Fruit fly (Drosophila melanogaster) whole organism, wandering third instar larva: ENCODE data around the gene Indy.

Source experiments
- Abd-B ChIP-seq: fragments of >200 bp; optimal IDR thresholded peaks from 2 replicates; lab custom pipeline; 2017; ENCODE audit warnings: missing biosample characterization, missing genetic modification characterization
- CG32264 ChIP-seq: fragments of 200-800 bp; sonication (Bioruptor generic); optimal IDR thresholded peaks from 2 replicates; lab custom pipeline; 2016; ENCODE audit warnings: missing biosample characterization, missing genetic modification characterization
- CG9705 ChIP-seq: fragments of 200-800 bp; sonication (Bioruptor generic); optimal IDR thresholded peaks from 2 replicates; lab custom pipeline; 2018; ENCODE audit warnings: missing biosample characterization, mild to moderate bottlenecking, missing genetic modification characterization
- CrebA ChIP-seq: fragments of 200-800 bp; sonication (Bioruptor generic); optimal IDR thresholded peaks from 2 replicates; lab custom pipeline; 2016; ENCODE audit warnings: missing biosample characterization, mild to moderate bottlenecking, missing genetic modification characterization, borderline replicate concordance
- Dif ChIP-seq: fragments of 200-275, 200-300 bp; sonication (Bioruptor generic); optimal IDR thresholded peaks from 2 replicates; lab custom pipeline; 2018; ENCODE audit warnings: missing biosample characterization, missing genetic modification characterization; ENCODE audit not compliant: partially characterized antibody
- GATAd ChIP-seq: sonication (Bioruptor generic); optimal IDR thresholded peaks from 2 replicates; lab custom pipeline; 2016; ENCODE audit warnings: missing biosample characterization, missing genetic modification characterization
- Hnf4 ChIP-seq: fragments of 200-800 bp; sonication (Bioruptor generic); optimal IDR thresholded peaks from 2 replicates; lab custom pipeline; 2016; ENCODE audit warnings: missing biosample characterization, mild to moderate bottlenecking, missing genetic modification characterization
- Hr78 ChIP-seq: fragments of >200 bp; optimal IDR thresholded peaks from 2 replicates; lab custom pipeline; 2017; ENCODE audit warnings: missing biosample characterization, missing genetic modification characterization
- Hr83 ChIP-seq: fragments of 200-300 bp; sonication (Bioruptor generic); optimal IDR thresholded peaks from 2 replicates; lab custom pipeline; 2016; ENCODE audit warnings: missing biosample characterization, mild to moderate bottlenecking, missing genetic modification characterization, moderate library complexity; ENCODE audit not compliant: poor library complexity, severe bottlenecking
- Mio ChIP-seq: sonication (Bioruptor generic); optimal IDR thresholded peaks from 2 replicates; lab custom pipeline; 2016; ENCODE audit warnings: missing biosample characterization, missing genetic modification characterization
- Myc ChIP-seq: fragments of >200 bp; optimal IDR thresholded peaks from 2 replicates; lab custom pipeline; 2017
- OdsH ChIP-seq: fragments of 200-800 bp; sonication (Bioruptor generic); optimal IDR thresholded peaks from 2 replicates; lab custom pipeline; 2016; ENCODE audit warnings: missing biosample characterization, mild to moderate bottlenecking, missing genetic modification characterization
- Rel ChIP-seq, 2 experiments: fragments of 200-800 bp; sonication (Bioruptor generic) in 1 of 2; optimal IDR thresholded peaks; 2 replicates in 1 of 2; 3 replicates in 1 of 2; lab custom pipeline; 2016 to 2019; ENCODE audit warnings: mild to moderate bottlenecking in 2 of 2, missing biosample characterization in 2 of 2, missing genetic modification characterization in 2 of 2, moderate library complexity in 1 of 2
- Sp1 ChIP-seq: fragments of 200-800 bp; sonication (Bioruptor generic); optimal IDR thresholded peaks from 3 replicates; lab custom pipeline; 2019; ENCODE audit warnings: missing biosample characterization, mild to moderate bottlenecking, missing genetic modification characterization, moderate library complexity
- Vsx2 ChIP-seq: fragments of 200-300, 225-300 bp; sonication (Bioruptor generic); optimal IDR thresholded peaks from 2 replicates; lab custom pipeline; 2018; ENCODE audit warnings: missing biosample characterization, missing genetic modification characterization; ENCODE audit not compliant: partially characterized antibody
- dl ChIP-seq, 2 experiments: fragments of 175-275, 200-275 bp in 1 of 2; fragments of 200-275 bp in 1 of 2; sonication (Bioruptor generic); optimal IDR thresholded peaks; lab custom pipeline; 2018; ENCODE audit warnings: mild to moderate bottlenecking in 2 of 2, missing biosample characterization in 2 of 2, missing genetic modification characterization in 2 of 2, moderate library complexity in 2 of 2; ENCODE audit not compliant: partially characterized antibody in 2 of 2, insufficient read depth in 1 of 2
- dmrt93B ChIP-seq: fragments of 200-800 bp; sonication (Bioruptor generic); optimal IDR thresholded peaks from 2 replicates; lab custom pipeline; 2018; ENCODE audit warnings: missing biosample characterization, mild to moderate bottlenecking, missing genetic modification characterization
- ey ChIP-seq: fragments of 200-800 bp; sonication (Bioruptor generic); optimal IDR thresholded peaks from 2 replicates; lab custom pipeline; 2016; ENCODE audit warnings: missing biosample characterization, missing genetic modification characterization
- foxo ChIP-seq, 2 experiments: fragments of 200-800 bp; sonication (Bioruptor generic); optimal IDR thresholded peaks; 2 replicates in 1 of 2; 3 replicates in 1 of 2; lab custom pipeline; 2016 to 2017; ENCODE audit warnings: missing biosample characterization in 2 of 2, missing genetic modification characterization in 2 of 2
- fru ChIP-seq: fragments of 200-800 bp; sonication (Bioruptor generic); optimal IDR thresholded peaks from 3 replicates; lab custom pipeline; 2016; ENCODE audit warnings: missing biosample characterization, mild to moderate bottlenecking, missing genetic modification characterization
- jim ChIP-seq: fragments of 175-275, 200-325 bp; sonication (Bioruptor generic); optimal IDR thresholded peaks from 2 replicates; lab custom pipeline; 2016; ENCODE audit warnings: missing biosample characterization, mild to moderate bottlenecking, missing genetic modification characterization
- lola ChIP-seq: fragments of >200 bp; optimal IDR thresholded peaks from 2 replicates; lab custom pipeline; 2017; ENCODE audit warnings: missing biosample characterization, missing genetic modification characterization
- pan ChIP-seq: fragments of >200 bp; optimal IDR thresholded peaks from 2 replicates; lab custom pipeline; 2017
- psq ChIP-seq: fragments of 200-800 bp; sonication (Bioruptor generic); optimal IDR thresholded peaks from 3 replicates; lab custom pipeline; 2017; ENCODE audit warnings: missing biosample characterization, mild to moderate bottlenecking, missing genetic modification characterization, moderate library complexity
- rgr ChIP-seq: fragments of 200-800 bp; sonication (Bioruptor generic); optimal IDR thresholded peaks from 3 replicates; lab custom pipeline; 2016; ENCODE audit warnings: missing biosample characterization, mild to moderate bottlenecking, missing genetic modification characterization
- sage ChIP-seq: fragments of 200-800 bp; sonication (Bioruptor generic); optimal IDR thresholded peaks from 2 replicates; lab custom pipeline; 2016; ENCODE audit warnings: missing biosample characterization, mild to moderate bottlenecking, missing genetic modification characterization
- sv ChIP-seq: fragments of 200-800 bp; sonication (Bioruptor generic); optimal IDR thresholded peaks from 3 replicates; lab custom pipeline; 2016; ENCODE audit warnings: missing biosample characterization, missing genetic modification characterization
- tai ChIP-seq: sonication (Bioruptor generic); optimal IDR thresholded peaks from 2 replicates; lab custom pipeline; 2016; ENCODE audit warnings: missing biosample characterization, missing genetic modification characterization
- usp ChIP-seq: fragments of >200 bp; optimal IDR thresholded peaks from 2 replicates; lab custom pipeline; 2017; ENCODE audit warnings: missing biosample characterization, missing genetic modification characterization
- woc ChIP-seq: sonication (Bioruptor generic); optimal IDR thresholded peaks from 2 replicates; lab custom pipeline; 2016; ENCODE audit warnings: missing biosample characterization, mild to moderate bottlenecking, missing genetic modification characterization

Gene Indy

DNA sequence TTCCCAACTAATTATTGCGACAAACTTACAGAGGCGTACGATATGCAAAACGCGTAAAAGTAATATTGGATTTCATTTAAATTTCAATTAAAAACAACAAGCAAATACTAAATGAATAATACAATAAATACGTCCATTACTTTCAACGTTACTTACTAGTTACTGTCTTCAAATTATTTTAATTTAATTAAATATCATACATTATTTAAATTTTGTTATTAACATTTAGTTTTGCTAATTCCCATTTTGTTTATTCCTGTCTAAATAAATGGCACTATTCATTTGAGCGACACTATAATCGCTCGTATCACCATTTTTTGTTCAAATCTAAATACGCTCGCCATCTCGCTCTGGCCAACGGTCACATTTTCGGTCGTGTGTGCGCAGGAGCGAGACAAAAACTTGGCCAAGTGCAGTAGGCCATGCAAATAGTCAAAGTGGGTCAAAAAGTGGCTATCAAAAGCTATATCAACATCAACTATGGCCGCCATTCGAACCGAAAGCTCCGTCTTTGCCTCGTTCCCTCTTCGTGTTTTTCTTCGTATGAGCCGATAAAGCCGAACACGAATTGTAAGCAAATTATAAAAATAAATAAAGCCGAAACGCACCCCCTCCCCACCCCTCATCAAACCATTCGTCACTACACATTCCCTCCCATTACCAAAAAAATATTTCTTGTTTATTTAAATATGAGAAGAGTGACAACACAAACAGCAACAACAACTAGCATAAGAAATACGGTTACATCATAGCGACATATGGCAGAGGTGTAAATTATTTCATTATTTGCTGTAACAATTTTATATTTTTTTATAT, 56.7 kb downstream of the Indy start:
- TF ChIP-seq Abd-B (GFP tag; lab: Kevin White, UChicago) (no peak), sv (GFP tag; lab: Kevin White, UChicago) (no peak), fru (no peak), pan (lab: Kevin White, UChicago) (no peak), OdsH (GFP tag; lab: Kevin White, UChicago) (no peak), psq (GFP tag; lab: Kevin White, UChicago) (no peak), usp (no peak), jim (GFP tag; lab: Kevin White, UChicago) (no peak), woc (no peak), tai (GFP tag; lab: Kevin White, UChicago) (no peak), Myc (lab: Kevin White, UChicago) (no peak)

DNA sequence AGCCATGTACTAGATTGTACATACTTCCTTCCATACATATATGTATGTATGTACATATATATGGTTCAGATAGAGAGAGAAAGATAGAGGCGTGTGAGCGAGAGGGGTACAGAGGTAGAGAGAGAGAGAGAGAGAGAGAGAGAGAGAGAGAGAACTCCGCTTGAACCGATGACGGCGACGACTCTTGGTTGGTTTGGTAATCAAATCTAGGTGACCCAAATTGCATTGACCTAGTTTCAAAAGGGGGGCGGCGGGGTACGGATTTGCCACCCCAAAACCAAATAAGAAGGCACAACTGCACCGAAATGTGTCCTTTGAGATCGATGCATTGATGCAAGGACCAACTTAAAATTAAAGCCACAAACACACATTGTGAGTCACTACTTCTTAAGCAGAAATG, 58.2 kb downstream of the Indy start:
- TF ChIP-seq CG9705 (no peak), Hr78 (GFP tag; lab: Kevin White, UChicago) (no peak)

DNA sequence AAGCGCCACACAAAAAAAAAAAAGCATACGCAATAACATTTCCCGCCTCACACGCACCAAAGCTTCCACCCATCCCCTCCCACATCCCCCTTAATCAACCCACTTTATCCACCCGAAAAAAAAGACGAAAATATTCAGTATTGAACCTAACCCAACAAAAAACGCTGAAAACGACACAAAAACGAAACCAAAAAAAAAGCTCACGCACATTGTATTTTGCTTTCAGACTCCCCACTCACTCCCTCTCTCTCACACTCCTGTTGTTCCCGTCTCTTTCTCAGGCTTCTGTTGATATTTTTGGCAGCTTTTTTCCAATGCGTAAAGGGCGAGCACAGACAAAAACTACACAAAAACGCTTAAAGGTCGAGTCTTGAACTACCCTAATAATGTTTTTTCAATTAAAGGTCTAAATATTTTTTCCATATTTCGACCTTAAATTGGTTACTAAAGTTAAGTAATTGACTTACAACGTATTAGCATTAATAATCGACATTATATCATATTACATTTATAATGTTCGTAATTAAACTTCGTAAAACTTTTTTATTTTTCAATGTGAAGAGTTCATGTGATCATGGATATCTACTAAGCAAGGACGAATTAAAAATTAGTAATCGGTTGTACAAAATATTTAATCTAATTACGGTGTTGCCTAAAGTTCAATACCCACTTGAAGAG, 59.5 kb downstream of the Indy start:
- peak; percentile 18 for TF ChIP-seq Sp1
- TF ChIP-seq fru = peak; percentile 4
- TF ChIP-seq CG32264 (GFP tag; lab: Kevin White, UChicago) = no peak
- peak; percentile 29 for TF ChIP-seq sv (GFP tag; lab: Kevin White, UChicago)
- TF ChIP-seq woc = peak; percentile 26
- TF ChIP-seq foxo (GFP tag; optimal IDR thresholded peaks at IDR 0.05; lab: Kevin White, UChicago) = peak in 1 of 2 experiments; percentile 23

DNA sequence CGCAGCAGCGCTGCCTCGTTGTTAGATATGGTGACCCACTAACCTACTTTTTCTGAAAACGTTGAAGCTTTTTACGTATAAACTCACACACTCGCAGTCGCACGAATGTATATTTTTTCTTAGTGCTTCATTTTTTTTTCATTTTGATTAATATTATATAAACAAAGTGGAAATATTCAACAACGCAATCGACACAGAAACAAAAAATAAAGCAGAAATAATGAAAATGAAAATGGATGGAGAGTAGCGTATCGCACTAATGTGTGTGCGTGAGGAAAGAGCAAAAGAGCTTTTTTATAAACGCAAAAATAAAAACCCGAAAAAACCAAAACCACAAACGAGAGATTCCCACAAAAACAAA, 60.0 kb downstream of the Indy start:
- no peak for TF ChIP-seq sage (GFP tag; lab: Kevin White, UChicago)
- no peak for TF ChIP-seq Dif
- TF ChIP-seq sv (GFP tag; lab: Kevin White, UChicago) = no peak
- TF ChIP-seq Hr83 (GFP tag; lab: Kevin White, UChicago) = no peak
- TF ChIP-seq ey (GFP tag; lab: Kevin White, UChicago) = no peak
- no peak for TF ChIP-seq rgr (GFP tag; lab: Kevin White, UChicago)
- TF ChIP-seq Vsx2 = no peak
- TF ChIP-seq Hnf4 (GFP tag; lab: Kevin White, UChicago) = no peak
- no peak for TF ChIP-seq usp
- no peak for TF ChIP-seq lola (GFP tag; lab: Kevin White, UChicago)
- no peak for TF ChIP-seq CrebA (GFP tag; lab: Kevin White, UChicago)
- no peak for TF ChIP-seq Rel (GFP tag; optimal IDR thresholded peaks at IDR 0.05; lab: Kevin White, UChicago)
- TF ChIP-seq Rel (tag; optimal IDR thresholded peaks at IDR 0.05; lab: Kevin White, UChicago) = no peak
- TF ChIP-seq OdsH (GFP tag; lab: Kevin White, UChicago) = no peak
- TF ChIP-seq, all 38 proteins: peak for 0

DNA sequence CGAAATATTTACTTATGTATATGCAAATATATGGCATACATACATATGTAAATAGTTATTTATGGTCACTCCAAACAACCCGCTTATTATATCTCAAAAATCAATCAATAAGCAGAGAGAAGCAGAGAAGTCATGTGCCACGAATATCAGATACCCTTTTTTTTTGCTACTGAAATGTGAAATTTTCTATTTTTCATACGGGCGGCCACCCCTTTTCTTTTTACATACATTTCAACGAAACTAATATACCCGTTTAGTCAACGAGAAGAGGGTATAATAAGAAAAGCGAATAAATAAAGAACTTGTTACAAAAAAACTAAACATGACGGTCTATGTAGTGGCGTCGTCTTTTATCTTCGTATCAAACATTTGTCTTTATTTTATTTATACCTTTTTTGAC, 61.5 kb downstream of the Indy start:
- no peak for TF ChIP-seq Hr83 (GFP tag; lab: Kevin White, UChicago)
- no peak for TF ChIP-seq dl (GFP tag; optimal IDR thresholded peaks at IDR 0.05; lab: Kevin White, UChicago; ENCODE audit: insufficient read depth in 1 of 2, partially characterized antibody in 2 of 2)
- TF ChIP-seq Mio (GFP tag; lab: Kevin White, UChicago) = no peak
- TF ChIP-seq foxo (GFP tag; optimal IDR thresholded peaks at IDR 0.05; lab: Kevin White, UChicago) = no peak
- TF ChIP-seq lola (GFP tag; lab: Kevin White, UChicago) = no peak
- TF ChIP-seq Sp1 = no peak
- no peak for TF ChIP-seq dmrt93B (GFP tag; lab: Kevin White, UChicago)
- no peak for TF ChIP-seq GATAd (GFP tag; lab: Kevin White, UChicago)
